Worm (Caenorhabditis elegans) whole organism, young adult: ENCODE measurements around the gene str-123.

ENCODE experiments used
- F33H1.4 ChIP-seq: fragments of 200-800 bp; sonication (Bioruptor generic); IDR thresholded peaks from 2 replicates; pipeline ENCODE4 v1.3.6; 2022; ENCODE audit warnings: missing genetic modification reagents, missing genetic modification characterization, missing compliant biosample characterization
- K12H6.12 ChIP-seq: fragments of 200-800 bp; sonication (Bioruptor generic); optimal IDR thresholded peaks from 2 replicates; lab custom pipeline; 2018; ENCODE audit warnings: mild to moderate bottlenecking, missing genetic modification characterization, missing compliant biosample characterization
- Y53G8AR.9 ChIP-seq: fragments of 200-800 bp; sonication (Bioruptor generic); conservative IDR thresholded peaks from 2 replicates; pipeline ENCODE4 v1.3.6; 2022; ENCODE audit warnings: missing genetic modification reagents, missing genetic modification characterization, missing compliant biosample characterization
- Y79H2A.3 ChIP-seq: fragments of 200-800 bp; sonication (Bioruptor generic); conservative IDR thresholded peaks from 2 replicates; pipeline ENCODE4 v1.3.6; 2022; ENCODE audit warnings: missing genetic modification reagents, missing genetic modification characterization, missing compliant biosample characterization
- ama-1 ChIP-seq, 3 experiments: fragments of 150-350 bp in 1 of 3; sonication (generic microtip) in 2 of 3; optimal IDR thresholded peaks; 2 replicates each; lab custom pipeline; 2014 to 2018; ENCODE audit warnings: missing biosample characterization in 2 of 3, missing genetic modification characterization in 2 of 3, missing genetic modification reagents in 2 of 3
- aptf-2 ChIP-seq: fragments of 200-800 bp; sonication (Bioruptor generic); conservative IDR thresholded peaks from 2 replicates; pipeline ENCODE4 v1.3.6; 2022; ENCODE audit warnings: missing genetic modification reagents, missing genetic modification characterization, missing compliant biosample characterization
- athp-1 ChIP-seq: sonication (generic microtip); optimal IDR thresholded peaks from 2 replicates; lab custom pipeline; 2017; ENCODE audit warnings: mild to moderate bottlenecking, missing genetic modification characterization, missing compliant biosample characterization
- bed-1 ChIP-seq: fragments of 200-800 bp; sonication (Bioruptor generic); IDR thresholded peaks from 2 replicates; pipeline ENCODE4 v1.3.6; 2022; ENCODE audit warnings: missing genetic modification reagents, missing genetic modification characterization, missing compliant biosample characterization
- ceh-100 ChIP-seq: fragments of 200-800 bp; sonication (Bioruptor generic); IDR thresholded peaks from 2 replicates; pipeline ENCODE4 v1.3.6; 2022; ENCODE audit warnings: missing genetic modification reagents, missing genetic modification characterization, missing compliant biosample characterization
- ceh-27 ChIP-seq: fragments of 200-800 bp; sonication (Bioruptor generic); optimal IDR thresholded peaks from 2 replicates; lab custom pipeline; 2018; ENCODE audit warnings: mild to moderate bottlenecking, missing genetic modification characterization, moderate library complexity, missing compliant biosample characterization
- dox-1 ChIP-seq: fragments of 200-800 bp; sonication (Bioruptor generic); IDR thresholded peaks from 2 replicates; pipeline ENCODE4 v1.3.6; 2022; ENCODE audit warnings: missing genetic modification reagents, missing genetic modification characterization, missing compliant biosample characterization
- egl-44 ChIP-seq: fragments of 200-800 bp; sonication (Bioruptor generic); IDR thresholded peaks from 2 replicates; pipeline ENCODE4 v1.3.6; 2022; ENCODE audit warnings: missing genetic modification reagents, missing genetic modification characterization, missing compliant biosample characterization
- egrh-3 ChIP-seq: fragments of 200-800 bp; sonication (Bioruptor generic); IDR thresholded peaks from 2 replicates; pipeline ENCODE4 v1.3.6; 2022; ENCODE audit warnings: missing genetic modification reagents, missing genetic modification characterization, missing compliant biosample characterization
- ets-4 ChIP-seq: fragments of 200-800 bp; sonication (Bioruptor generic); optimal IDR thresholded peaks from 2 replicates; lab custom pipeline; 2018; ENCODE audit warnings: mild to moderate bottlenecking, missing genetic modification characterization, missing compliant biosample characterization
- fkh-3 ChIP-seq: sonication (generic microtip); optimal IDR thresholded peaks from 2 replicates; lab custom pipeline; 2016; ENCODE audit warnings: mild to moderate bottlenecking, missing genetic modification characterization, missing compliant biosample characterization
- gei-17 ChIP-seq: fragments of 200-800 bp; sonication (Bioruptor generic); optimal IDR thresholded peaks from 2 replicates; lab custom pipeline; 2018; ENCODE audit warnings: mild to moderate bottlenecking, missing genetic modification characterization, missing compliant biosample characterization
- hlh-12 ChIP-seq: sonication (generic microtip); optimal IDR thresholded peaks from 2 replicates; lab custom pipeline; 2016; ENCODE audit warnings: missing genetic modification characterization, missing compliant biosample characterization
- hmg-1.2 ChIP-seq: fragments of 200-800 bp; sonication (Bioruptor generic); IDR thresholded peaks from 2 replicates; pipeline ENCODE4 v1.3.6; 2022; ENCODE audit warnings: missing genetic modification reagents, missing genetic modification characterization, missing compliant biosample characterization
- lag-1 ChIP-seq: fragments of 200-800 bp; sonication (Bioruptor generic); IDR thresholded peaks from 2 replicates; pipeline ENCODE4 v1.3.6; 2022; ENCODE audit warnings: missing genetic modification reagents, missing genetic modification characterization, missing compliant biosample characterization
- let-607 ChIP-seq, 2 experiments: fragments of 200-800 bp in 1 of 2; sonication (Bioruptor generic) in 1 of 2; sonication (generic microtip) in 1 of 2; optimal IDR thresholded peaks; 2 replicates each; lab custom pipeline; 2016 to 2018; ENCODE audit warnings: mild to moderate bottlenecking in 2 of 2, missing compliant biosample characterization in 2 of 2, missing genetic modification characterization in 2 of 2, moderate library complexity in 2 of 2, missing genotype in 1 of 2
- lin-54 ChIP-seq: fragments of 200-800 bp; sonication (Bioruptor generic); optimal IDR thresholded peaks from 2 replicates; lab custom pipeline; 2018; ENCODE audit warnings: mild to moderate bottlenecking, missing genetic modification characterization, missing compliant biosample characterization
- lsl-1 ChIP-seq: fragments of 200-800 bp; sonication (Bioruptor generic); optimal IDR thresholded peaks from 2 replicates; lab custom pipeline; 2018; ENCODE audit warnings: mild to moderate bottlenecking, missing genetic modification characterization, moderate library complexity, missing compliant biosample characterization
- lsy-27 ChIP-seq: sonication (generic microtip); optimal IDR thresholded peaks from 2 replicates; lab custom pipeline; 2017; ENCODE audit warnings: missing genetic modification characterization, mild to moderate bottlenecking, missing compliant biosample characterization, antibody characterized with exemption, missing genotype, borderline replicate concordance; ENCODE audit not compliant: insufficient read depth
- madf-6 ChIP-seq: fragments of 200-800 bp; sonication (Bioruptor generic); IDR thresholded peaks from 2 replicates; pipeline ENCODE4 v1.3.6; 2022; ENCODE audit warnings: missing genetic modification reagents, missing genetic modification characterization, missing compliant biosample characterization
- nfya-1 ChIP-seq: sonication (generic microtip); optimal IDR thresholded peaks from 2 replicates; lab custom pipeline; 2017; ENCODE audit warnings: antibody characterized with exemption, missing compliant biosample characterization, missing genetic modification characterization, borderline replicate concordance; ENCODE audit not compliant: insufficient read depth
- nhr-120 ChIP-seq: fragments of 200-800 bp; sonication (Bioruptor generic); IDR thresholded peaks from 2 replicates; pipeline ENCODE4 v1.3.6; 2022; ENCODE audit warnings: missing genetic modification characterization, missing compliant biosample characterization
- nhr-179 ChIP-seq: sonication (generic microtip); optimal IDR thresholded peaks from 2 replicates; lab custom pipeline; 2016; ENCODE audit warnings: mild to moderate bottlenecking, missing genetic modification characterization, missing compliant biosample characterization
- nhr-27 ChIP-seq: fragments of 200-800 bp; sonication (Bioruptor generic); optimal IDR thresholded peaks from 2 replicates; lab custom pipeline; 2018; ENCODE audit warnings: mild to moderate bottlenecking, missing genetic modification characterization, moderate library complexity, missing compliant biosample characterization
- nhr-80 ChIP-seq: sonication (generic microtip); optimal IDR thresholded peaks from 2 replicates; lab custom pipeline; 2016; ENCODE audit warnings: missing genetic modification characterization, missing compliant biosample characterization
- rcor-1 ChIP-seq: fragments of 200-800 bp; sonication (Bioruptor generic); IDR thresholded peaks from 2 replicates; pipeline ENCODE4 v1.3.6; 2022; ENCODE audit warnings: missing genetic modification reagents, missing genetic modification characterization, missing compliant biosample characterization
- rec-8 ChIP-seq, 2 experiments: sonication (generic microtip); optimal IDR thresholded peaks; 2 replicates each; lab custom pipeline; 2016; ENCODE audit warnings: mild to moderate bottlenecking in 2 of 2, missing genetic modification characterization in 2 of 2, missing genetic modification reagents in 2 of 2, missing genotype in 2 of 2, missing biosample characterization in 1 of 2, missing compliant biosample characterization in 1 of 2, moderate library complexity in 1 of 2
- sdz-38 ChIP-seq: sonication (generic microtip); optimal IDR thresholded peaks from 2 replicates; lab custom pipeline; 2016; ENCODE audit warnings: missing genotype, missing genetic modification characterization, missing compliant biosample characterization
- sptf-2 ChIP-seq: fragments of 200-800 bp; sonication (Bioruptor generic); optimal IDR thresholded peaks from 2 replicates; lab custom pipeline; 2018; ENCODE audit warnings: mild to moderate bottlenecking, missing genetic modification characterization, missing compliant biosample characterization

str-123 gene

ce11 chrX:12764009-12764408, 26.1 kb upstream of the str-123 start:
- TF ChIP-seq nhr-120 (GFP tag; lab: Robert Waterston, UW) (no peak), madf-6 (GFP tag; lab: Robert Waterston, UW) (0 out of 2 replicates have a peak, but pooled peaks have one; percentile 15)
- TF ChIP-seq, all 124 proteins: peak for 1

- TF ChIP-seq ama-1 (optimal IDR thresholded peaks at IDR 0.05; lab: Kevin White, UChicago) (no peak), ama-1 (GFP tag; optimal IDR thresholded peaks at IDR 0.05; lab: Kevin White, UChicago) (no peak), nhr-179 (tag; lab: Kevin White, UChicago) (no peak), lin-54 (GFP tag; lab: Kevin White, UChicago) (no peak)
These were observed 20.4 kb upstream of the str-123 start, which contains the start of gene ilc-17.1 for ce11 chrX:12769697-12770096. ilc-17.1 (minus strand) TSS chrX:12769797.

- TF ChIP-seq sptf-2 (GFP tag; lab: Kevin White, UChicago) (no peak), nhr-80 (tag; lab: Kevin White, UChicago) (peak; percentile 53), hlh-12 (tag; lab: Kevin White, UChicago) (no peak), ceh-100 (no peak), dox-1 (GFP tag; lab: Robert Waterston, UW) (no peak), lsy-27 (tag; lab: Kevin White, UChicago) (no peak), egrh-3 (GFP tag; lab: Robert Waterston, UW) (no peak)
These were observed 9.5 kb upstream of the str-123 start for ce11 chrX:12780674-12781073.

- TF ChIP-seq nhr-179 (tag; lab: Kevin White, UChicago) (no peak), let-607 (tag; optimal IDR thresholded peaks at IDR 0.05; lab: Kevin White, UChicago) (no peak), ceh-100 (no peak), aptf-2 (GFP tag; lab: Robert Waterston, UW) (no peak), fkh-3 (tag; lab: Kevin White, UChicago) (no peak), lag-1 (GFP tag; lab: Robert Waterston, UW) (no peak), nfya-1 (no peak), sdz-38 (tag; lab: Kevin White, UChicago) (no peak), hmg-1.2 (GFP tag; lab: Robert Waterston, UW) (no peak), madf-6 (GFP tag; lab: Robert Waterston, UW) (no peak), lsy-27 (tag; lab: Kevin White, UChicago) (no peak), bed-1 (GFP tag; lab: Robert Waterston, UW) (no peak), athp-1 (tag; lab: Kevin White, UChicago) (no peak), ets-4 (GFP tag; lab: Kevin White, UChicago) (no peak)
These were observed 8.3 kb upstream of the str-123 start, which contains the start of gene alh-13 for ce11 chrX:12781712-12782444. alh-13 (plus strand) TSS chrX:12782394.

- no peak for TF ChIP-seq nhr-179 (tag; lab: Kevin White, UChicago)
- no peak for TF ChIP-seq lsl-1 (GFP tag; lab: Kevin White, UChicago)
- TF ChIP-seq ceh-27: no peak
- no peak for TF ChIP-seq rec-8 (tag; optimal IDR thresholded peaks at IDR 0.05; lab: Kevin White, UChicago)
- no peak for TF ChIP-seq sptf-2 (GFP tag; lab: Kevin White, UChicago)
- no peak for TF ChIP-seq bed-1 (GFP tag; lab: Robert Waterston, UW)
- no peak for TF ChIP-seq Y53G8AR.9
- TF ChIP-seq egl-44: no peak
- TF ChIP-seq Y79H2A.3 (GFP tag; lab: Robert Waterston, UW): no peak
- TF ChIP-seq F33H1.4 (GFP tag; lab: Robert Waterston, UW): no peak
- no peak for TF ChIP-seq rcor-1 (GFP tag; lab: Robert Waterston, UW)
- no peak for TF ChIP-seq ceh-100
- TF ChIP-seq gei-17 (GFP tag; lab: Kevin White, UChicago): no peak
- no peak for TF ChIP-seq K12H6.12 (tag; lab: Kevin White, UChicago)
- TF ChIP-seq nhr-27 (tag; lab: Kevin White, UChicago): no peak
These were observed 2.5 kb upstream of the str-123 start, which contains the start of gene str-124 for ce11 chrX:12787624-12788023. str-124 (plus strand) TSS chrX:12787924.
